Worm (Caenorhabditis elegans) whole organism, young adult: ENCODE measurements around the gene vap-2.

ENCODE experiments used
- B0019.2 ChIP-seq: fragments of 200-800 bp; sonication (Bioruptor generic); conservative IDR thresholded peaks from 2 replicates; pipeline ENCODE4 v1.3.6; 2022; ENCODE audit warnings: missing genetic modification reagents, missing genetic modification characterization, missing compliant biosample characterization
- F10E7.11 ChIP-seq: sonication (generic microtip); optimal IDR thresholded peaks from 2 replicates; lab custom pipeline; 2017; ENCODE audit warnings: mild to moderate bottlenecking, missing genetic modification characterization, moderate library complexity, missing compliant biosample characterization
- F23B12.7 ChIP-seq: sonication (generic microtip); optimal IDR thresholded peaks from 2 replicates; lab custom pipeline; 2017; ENCODE audit warnings: missing genetic modification characterization, mild to moderate bottlenecking, missing compliant biosample characterization, antibody characterized with exemption, moderate library complexity; ENCODE audit not compliant: insufficient read depth
- F37B4.10 ChIP-seq: fragments of 200-800 bp; sonication (Bioruptor generic); IDR thresholded peaks from 2 replicates; pipeline ENCODE4 v1.3.6; 2022; ENCODE audit warnings: missing genetic modification characterization, missing compliant biosample characterization
- F39B2.1 ChIP-seq: fragments of 200-800 bp; sonication (Bioruptor generic); IDR thresholded peaks from 2 replicates; pipeline ENCODE4 v1.3.6; 2022; ENCODE audit warnings: missing genetic modification reagents, missing genetic modification characterization, missing compliant biosample characterization
- K11D2.4 ChIP-seq: fragments of 200-800 bp; sonication (Bioruptor generic); IDR thresholded peaks from 2 replicates; pipeline ENCODE4 v1.3.6; 2022; ENCODE audit warnings: missing genetic modification reagents, missing genetic modification characterization, missing compliant biosample characterization
- T07F8.4 ChIP-seq: sonication (generic microtip); optimal IDR thresholded peaks from 2 replicates; lab custom pipeline; 2016; ENCODE audit warnings: mild to moderate bottlenecking, missing genetic modification characterization, moderate library complexity, missing compliant biosample characterization
- T26A5.8 ChIP-seq: sonication (generic microtip); optimal IDR thresholded peaks from 2 replicates; lab custom pipeline; 2016; ENCODE audit warnings: missing genetic modification characterization, missing compliant biosample characterization
- Y95B8A.8 ChIP-seq: fragments of 200-800 bp; sonication (Bioruptor generic); IDR thresholded peaks from 2 replicates; pipeline ENCODE4 v1.3.6; 2022; ENCODE audit warnings: missing genetic modification reagents, missing genetic modification characterization, missing compliant biosample characterization
- ZK185.1 ChIP-seq: sonication (generic microtip); optimal IDR thresholded peaks from 2 replicates; lab custom pipeline; 2016; ENCODE audit warnings: mild to moderate bottlenecking, missing genetic modification characterization, missing compliant biosample characterization; ENCODE audit not compliant: poor library complexity, severe bottlenecking
- aptf-3 ChIP-seq: fragments of 200-800 bp; sonication (Bioruptor generic); IDR thresholded peaks from 2 replicates; pipeline ENCODE4 v1.3.6; 2022; ENCODE audit warnings: missing genetic modification characterization, missing compliant biosample characterization
- attf-3 ChIP-seq: fragments of 200-800 bp; sonication (Bioruptor generic); conservative IDR thresholded peaks from 2 replicates; pipeline ENCODE4 v1.3.6; 2022; ENCODE audit warnings: missing genetic modification reagents, missing genetic modification characterization, missing compliant biosample characterization
- attf-6 ChIP-seq: fragments of 200-800 bp; sonication (Bioruptor generic); IDR thresholded peaks from 2 replicates; pipeline ENCODE4 v1.3.6; 2022; ENCODE audit warnings: missing genetic modification reagents, missing genetic modification characterization, missing compliant biosample characterization
- bed-1 ChIP-seq: fragments of 200-800 bp; sonication (Bioruptor generic); IDR thresholded peaks from 2 replicates; pipeline ENCODE4 v1.3.6; 2022; ENCODE audit warnings: missing genetic modification reagents, missing genetic modification characterization, missing compliant biosample characterization
- bed-2 ChIP-seq: fragments of 200-800 bp; sonication (Bioruptor generic); IDR thresholded peaks from 2 replicates; pipeline ENCODE4 v1.3.6; 2022; ENCODE audit warnings: missing genetic modification reagents, missing genetic modification characterization, missing compliant biosample characterization
- ceh-27 ChIP-seq: fragments of 200-800 bp; sonication (Bioruptor generic); optimal IDR thresholded peaks from 2 replicates; lab custom pipeline; 2018; ENCODE audit warnings: mild to moderate bottlenecking, missing genetic modification characterization, moderate library complexity, missing compliant biosample characterization
- ceh-58 ChIP-seq: fragments of 200-800 bp; sonication (Bioruptor generic); IDR thresholded peaks from 2 replicates; pipeline ENCODE4 v1.3.6; 2022; ENCODE audit warnings: missing genetic modification characterization, missing compliant biosample characterization
- ceh-79 ChIP-seq: sonication (generic microtip); optimal IDR thresholded peaks from 2 replicates; lab custom pipeline; 2017; ENCODE audit warnings: mild to moderate bottlenecking, missing genetic modification characterization, missing compliant biosample characterization
- dox-1 ChIP-seq: fragments of 200-800 bp; sonication (Bioruptor generic); IDR thresholded peaks from 2 replicates; pipeline ENCODE4 v1.3.6; 2022; ENCODE audit warnings: missing genetic modification reagents, missing genetic modification characterization, missing compliant biosample characterization
- him-1 ChIP-seq: sonication (generic microtip); optimal IDR thresholded peaks from 2 replicates; lab custom pipeline; 2016; ENCODE audit warnings: missing genotype, missing genetic modification reagents, missing genetic modification characterization, missing compliant biosample characterization
- hlh-12 ChIP-seq: sonication (generic microtip); optimal IDR thresholded peaks from 2 replicates; lab custom pipeline; 2016; ENCODE audit warnings: missing genetic modification characterization, missing compliant biosample characterization
- hmg-20 ChIP-seq: fragments of 200-800 bp; sonication (Bioruptor generic); IDR thresholded peaks from 2 replicates; pipeline ENCODE4 v1.3.6; 2022; ENCODE audit warnings: missing genetic modification reagents, missing genetic modification characterization, missing compliant biosample characterization
- hsf-1 ChIP-seq: fragments of 200-800 bp; sonication (Bioruptor generic); IDR thresholded peaks from 2 replicates; pipeline ENCODE4 v1.3.6; 2022; ENCODE audit warnings: missing genetic modification reagents, missing genetic modification characterization, missing compliant biosample characterization
- lag-1 ChIP-seq: fragments of 200-800 bp; sonication (Bioruptor generic); IDR thresholded peaks from 2 replicates; pipeline ENCODE4 v1.3.6; 2022; ENCODE audit warnings: missing genetic modification reagents, missing genetic modification characterization, missing compliant biosample characterization
- let-526 ChIP-seq: fragments of 200-800 bp; sonication (Bioruptor generic); IDR thresholded peaks from 2 replicates; pipeline ENCODE4 v1.3.6; 2022; ENCODE audit warnings: missing genetic modification reagents, missing genetic modification characterization, missing compliant biosample characterization
- lin-26 ChIP-seq: fragments of 200-800 bp; sonication (Bioruptor generic); IDR thresholded peaks from 2 replicates; pipeline ENCODE4 v1.3.6; 2022; ENCODE audit warnings: missing genetic modification reagents, missing genetic modification characterization, missing compliant biosample characterization
- lin-35 ChIP-seq, 3 experiments: fragments of 150-350 bp in 2 of 3; sonication (generic microtip) in 1 of 3; optimal IDR thresholded peaks; 2 replicates each; lab custom pipeline; 2014 to 2018; ENCODE audit warnings: missing biosample characterization in 3 of 3, missing genetic modification characterization in 3 of 3, missing genetic modification reagents in 3 of 3
- lsl-1 ChIP-seq: fragments of 200-800 bp; sonication (Bioruptor generic); optimal IDR thresholded peaks from 2 replicates; lab custom pipeline; 2018; ENCODE audit warnings: mild to moderate bottlenecking, missing genetic modification characterization, moderate library complexity, missing compliant biosample characterization
- nhr-80 ChIP-seq: sonication (generic microtip); optimal IDR thresholded peaks from 2 replicates; lab custom pipeline; 2016; ENCODE audit warnings: missing genetic modification characterization, missing compliant biosample characterization
- nhr-90 ChIP-seq: sonication (generic microtip); optimal IDR thresholded peaks from 2 replicates; lab custom pipeline; 2016; ENCODE audit warnings: missing genotype, mild to moderate bottlenecking, missing genetic modification characterization, missing compliant biosample characterization
- rec-8 ChIP-seq, 2 experiments: sonication (generic microtip); optimal IDR thresholded peaks; 2 replicates each; lab custom pipeline; 2016; ENCODE audit warnings: mild to moderate bottlenecking in 2 of 2, missing genetic modification characterization in 2 of 2, missing genetic modification reagents in 2 of 2, missing genotype in 2 of 2, missing biosample characterization in 1 of 2, missing compliant biosample characterization in 1 of 2, moderate library complexity in 1 of 2
- repo-1 ChIP-seq: sonication (generic microtip); optimal IDR thresholded peaks from 2 replicates; lab custom pipeline; 2017; ENCODE audit warnings: mild to moderate bottlenecking, missing genetic modification characterization, missing compliant biosample characterization
- sdz-38 ChIP-seq: sonication (generic microtip); optimal IDR thresholded peaks from 2 replicates; lab custom pipeline; 2016; ENCODE audit warnings: missing genotype, missing genetic modification characterization, missing compliant biosample characterization
- sea-2 ChIP-seq: fragments of 200-800 bp; sonication (Bioruptor generic); IDR thresholded peaks from 2 replicates; pipeline ENCODE4 v1.3.6; 2022; ENCODE audit warnings: missing genetic modification characterization, missing compliant biosample characterization
- snpc-4 ChIP-seq, 5 experiments: fragments of 150-350 bp in 1 of 5; sonication (generic microtip) in 4 of 5; optimal IDR thresholded peaks; 2 replicates each; lab custom pipeline; 2014 to 2018; ENCODE audit warnings: missing genetic modification characterization in 5 of 5, missing biosample characterization in 3 of 5, antibody characterized with exemption in 2 of 5, mild to moderate bottlenecking in 2 of 5, missing compliant biosample characterization in 2 of 5, missing genotype in 2 of 5, moderate library complexity in 2 of 5, missing genetic modification reagents in 1 of 5
- somi-1 ChIP-seq: fragments of 200-800 bp; sonication (Bioruptor generic); optimal IDR thresholded peaks from 2 replicates; lab custom pipeline; 2018; ENCODE audit warnings: mild to moderate bottlenecking, missing genetic modification characterization, missing compliant biosample characterization
- sptf-2 ChIP-seq: fragments of 200-800 bp; sonication (Bioruptor generic); optimal IDR thresholded peaks from 2 replicates; lab custom pipeline; 2018; ENCODE audit warnings: mild to moderate bottlenecking, missing genetic modification characterization, missing compliant biosample characterization
- tbp1 ChIP-seq: fragments of 200-800 bp; sonication (Bioruptor generic); optimal IDR thresholded peaks from 2 replicates; lab custom pipeline; 2018; ENCODE audit warnings: mild to moderate bottlenecking, missing genetic modification characterization, missing compliant biosample characterization
- tbx-9 ChIP-seq: sonication (generic microtip); optimal IDR thresholded peaks from 2 replicates; lab custom pipeline; 2016; ENCODE audit warnings: borderline replicate concordance, missing genetic modification characterization, inconsistent platforms, missing compliant biosample characterization
- zfh-2 ChIP-seq: fragments of 200-800 bp; sonication (Bioruptor generic); conservative IDR thresholded peaks from 2 replicates; pipeline ENCODE4 v1.3.6; 2022; ENCODE audit warnings: missing genetic modification reagents, missing genetic modification characterization, missing compliant biosample characterization
- ztf-22 ChIP-seq: fragments of 200-800 bp; sonication (Bioruptor generic); optimal IDR thresholded peaks from 2 replicates; lab custom pipeline; 2018; ENCODE audit warnings: mild to moderate bottlenecking, missing genetic modification characterization, moderate library complexity, missing compliant biosample characterization
- ztf-25 ChIP-seq: fragments of 200-800 bp; sonication (Bioruptor generic); IDR thresholded peaks from 2 replicates; pipeline ENCODE4 v1.3.6; 2022; ENCODE audit warnings: missing genetic modification reagents, missing genetic modification characterization, missing compliant biosample characterization
- ztf-26 ChIP-seq: sonication (generic microtip); optimal IDR thresholded peaks from 2 replicates; lab custom pipeline; 2017; ENCODE audit warnings: missing genetic modification characterization, missing compliant biosample characterization
- ztf-6 ChIP-seq: fragments of 200-800 bp; sonication (Bioruptor generic); IDR thresholded peaks from 2 replicates; pipeline ENCODE4 v1.3.6; 2022; ENCODE audit warnings: missing genetic modification reagents, missing genetic modification characterization, missing compliant biosample characterization

The vap-2 gene

ce11 chrX:10787203-10787602 lies 5.1 kb downstream of the vap-2 start, which contains the start of gene ttr-14:
Gene ttr-14, plus strand, starts transcription at chrX:10787503.
- TF ChIP-seq nhr-80 (tag; lab: Kevin White, UChicago) (no peak), let-526 (no peak), F39B2.1 (GFP tag; lab: Robert Waterston, UW) (no peak), ceh-79 (tag; lab: Kevin White, UChicago) (no peak), lsl-1 (GFP tag; lab: Kevin White, UChicago) (no peak), aptf-3 (GFP tag; lab: Robert Waterston, UW) (no peak), hmg-20 (no peak), sea-2 (no peak), K11D2.4 (no peak), T07F8.4 (tag; lab: Kevin White, UChicago) (no peak), ztf-26 (no peak), tbx-9 (tag; lab: Kevin White, UChicago) (no peak), dox-1 (no peak), sdz-38 (no peak), B0019.2 (GFP tag; lab: Robert Waterston, UW) (no peak), bed-1 (GFP tag; lab: Robert Waterston, UW) (no peak), tbp1 (GFP tag; lab: Kevin White, UChicago) (no peak), ceh-27 (GFP tag; lab: Kevin White, UChicago) (no peak)

ce11 chrX:10783822-10784221 lies 8.5 kb downstream of the vap-2 start, which contains the start of gene clc-4:
Gene clc-4, minus strand, starts transcription at chrX:10783922.
- TF ChIP-seq lag-1, result no peak
- TF ChIP-seq rec-8 (tag; optimal IDR thresholded peaks at IDR 0.05; lab: Kevin White, UChicago), result no peak
- TF ChIP-seq ztf-26, result no peak
- TF ChIP-seq hsf-1 (GFP tag; lab: Robert Waterston, UW), result no peak
- no peak for TF ChIP-seq lin-26
- no peak for TF ChIP-seq him-1
- TF ChIP-seq somi-1 (GFP tag; lab: Kevin White, UChicago), result no peak

ce11 chrX:10780542-10781266 lies 11.6 kb downstream of the vap-2 start:
- TF ChIP-seq sptf-2 (GFP tag; lab: Kevin White, UChicago) (no peak), attf-3 (GFP tag; lab: Robert Waterston, UW) (no peak), Y95B8A.8 (GFP tag; lab: Robert Waterston, UW) (no peak), ceh-79 (tag; lab: Kevin White, UChicago) (no peak), hlh-12 (no peak), snpc-4 (GFP tag; optimal IDR thresholded peaks at IDR 0.05; lab: Kevin White, UChicago) (no peak), snpc-4 (tag; optimal IDR thresholded peaks at IDR 0.05; lab: Kevin White, UChicago) (no peak), F23B12.7 (tag; lab: Kevin White, UChicago) (no peak), attf-6 (GFP tag; lab: Robert Waterston, UW) (no peak), ztf-25 (GFP tag; lab: Robert Waterston, UW) (no peak), T26A5.8 (tag; lab: Kevin White, UChicago) (no peak), nhr-80 (tag; lab: Kevin White, UChicago) (peak; percentile 37), ZK185.1 (peak; percentile 19), F10E7.11 (tag; lab: Kevin White, UChicago) (no peak), zfh-2 (peak; percentile 63), lin-35 (GFP tag; optimal IDR thresholded peaks at IDR 0.05; lab: Kevin White, UChicago) (no peak), ztf-6 (no peak), ztf-22 (GFP tag; lab: Kevin White, UChicago) (no peak), F37B4.10 (GFP tag; lab: Robert Waterston, UW) (0 out of 2 replicates have a peak, but pooled peaks have one; percentile 66), dox-1 (no peak), lin-26 (peak; percentile 34; the same call in 1 of the 2 replicates), nhr-90 (tag; lab: Kevin White, UChicago) (no peak), ceh-58 (no peak), repo-1 (tag; lab: Kevin White, UChicago) (peak; percentile 9), bed-2 (no peak), sdz-38 (no peak)
